Worm (Caenorhabditis elegans) whole organism, early embryonic: Measurements from ENCODE around the gene F23D12.4.

ENCODE experiments used
- B0310.2 ChIP-seq: sonication (generic microtip); optimal IDR thresholded peaks from 2 replicates; lab custom pipeline; 2016; ENCODE audit warnings: mild to moderate bottlenecking, missing genetic modification characterization, missing compliant biosample characterization
- F13C5.2 ChIP-seq: sonication (generic microtip); optimal IDR thresholded peaks from 2 replicates; lab custom pipeline; 2017; ENCODE audit warnings: mild to moderate bottlenecking, missing genetic modification characterization, inconsistent platforms, missing compliant biosample characterization
- aly-1 ChIP-seq: sonication (generic microtip); optimal IDR thresholded peaks from 2 replicates; lab custom pipeline; 2016; ENCODE audit warnings: missing genetic modification characterization, missing compliant biosample characterization
- ama-1 ChIP-seq: fragments of 150-350 bp; optimal IDR thresholded peaks from 2 replicates; lab custom pipeline; 2014
- ceh-13 ChIP-seq: fragments of 200-800 bp; sonication (Bioruptor generic); optimal IDR thresholded peaks from 2 replicates; lab custom pipeline; 2018; ENCODE audit warnings: mild to moderate bottlenecking, missing genetic modification characterization, missing compliant biosample characterization
- ceh-36 ChIP-seq: sonication (generic microtip); optimal IDR thresholded peaks from 2 replicates; lab custom pipeline; 2016; ENCODE audit warnings: missing genetic modification characterization, inconsistent platforms, missing compliant biosample characterization
- ets-7 ChIP-seq: sonication (generic microtip); optimal IDR thresholded peaks from 2 replicates; lab custom pipeline; 2016; ENCODE audit warnings: missing genotype, missing genetic modification characterization, missing compliant biosample characterization
- hmg-4 ChIP-seq: fragments of 200-800 bp; sonication (Bioruptor generic); optimal IDR thresholded peaks from 2 replicates; lab custom pipeline; 2018; ENCODE audit warnings: mild to moderate bottlenecking, missing genetic modification characterization, missing compliant biosample characterization
- hnd-1 ChIP-seq: sonication (generic microtip); optimal IDR thresholded peaks from 2 replicates; lab custom pipeline; 2016; ENCODE audit warnings: missing genetic modification characterization, missing compliant biosample characterization
- pes-1 ChIP-seq: fragments of 200-800 bp; sonication (Bioruptor generic); IDR thresholded peaks from 2 replicates; pipeline ENCODE4 v1.3.6; 2022; ENCODE audit warnings: missing genetic modification reagents, missing genetic modification characterization, missing compliant biosample characterization
- sea-1 ChIP-seq: fragments of 200-800 bp; sonication (Bioruptor generic); conservative IDR thresholded peaks from 2 replicates; pipeline ENCODE4 v1.3.6; 2022; ENCODE audit warnings: missing genetic modification characterization, missing compliant biosample characterization
- tbx-11 ChIP-seq: fragments of 200-800 bp; sonication (Bioruptor generic); IDR thresholded peaks from 2 replicates; pipeline ENCODE4 v1.3.6; 2022; ENCODE audit warnings: missing genetic modification characterization, missing compliant biosample characterization
- tbx-37 ChIP-seq: fragments of 200-800 bp; sonication (Bioruptor generic); conservative IDR thresholded peaks from 2 replicates; pipeline ENCODE4 v1.3.6; 2022; ENCODE audit warnings: missing genetic modification reagents, missing genetic modification characterization, missing compliant biosample characterization

ce11 chrX:14435648-14436155 is 9.1 kb upstream of the F23D12.4 start:
- TF ChIP-seq pes-1 (no peak), ama-1 (lab: Kevin White, UChicago) (no peak), F13C5.2 (tag; lab: Kevin White, UChicago) (no peak), hnd-1 (tag; lab: Kevin White, UChicago) (no peak), ets-7 (tag; lab: Kevin White, UChicago) (no peak), B0310.2 (tag; lab: Kevin White, UChicago) (no peak), tbx-11 (no peak), ceh-36 (tag; lab: Kevin White, UChicago) (no peak), tbx-37 (GFP tag; lab: Robert Waterston, UW) (no peak), ceh-13 (GFP tag; lab: Kevin White, UChicago) (no peak), sea-1 (GFP tag; lab: Robert Waterston, UW) (no peak), hmg-4 (no peak), aly-1 (tag; lab: Kevin White, UChicago) (no peak)
